Worm (Caenorhabditis elegans) whole organism, L1 larva: ENCODE data around the gene chil-26.

Experiments
- blmp-1 ChIP-seq: fragments of 150-350 bp; optimal IDR thresholded peaks from 2 replicates; lab custom pipeline; 2014; ENCODE audit warnings: missing biosample characterization, missing genetic modification characterization
- ceh-8 ChIP-seq: fragments of 200-800 bp; sonication (Bioruptor generic); optimal IDR thresholded peaks from 2 replicates; lab custom pipeline; 2018; ENCODE audit warnings: mild to moderate bottlenecking, missing genetic modification characterization, moderate library complexity, missing compliant biosample characterization
- fkh-10 ChIP-seq: sonication (generic microtip); optimal IDR thresholded peaks from 2 replicates; lab custom pipeline; 2017; ENCODE audit warnings: missing biosample characterization, missing genetic modification reagents, missing genetic modification characterization
- jun-1 ChIP-seq: fragments of 150-350 bp; optimal IDR thresholded peaks from 2 replicates; lab custom pipeline; 2014; ENCODE audit warnings: missing biosample characterization, missing genetic modification reagents, missing genetic modification characterization
- lir-3 ChIP-seq: sonication (generic microtip); optimal IDR thresholded peaks from 2 replicates; lab custom pipeline; 2016; ENCODE audit warnings: mild to moderate bottlenecking, missing genetic modification characterization, moderate library complexity, missing compliant biosample characterization; ENCODE audit not compliant: poor library complexity
- mep-1 ChIP-seq: fragments of 150-350 bp; optimal IDR thresholded peaks from 2 replicates; lab custom pipeline; 2014; ENCODE audit warnings: missing biosample characterization, missing genetic modification characterization
- nhr-12 ChIP-seq: sonication (generic microtip); optimal IDR thresholded peaks from 2 replicates; lab custom pipeline; 2017; ENCODE audit warnings: missing biosample characterization, missing genetic modification characterization
- nhr-237 ChIP-seq: fragments of 150-350 bp; optimal IDR thresholded peaks from 2 replicates; lab custom pipeline; 2014; ENCODE audit warnings: missing biosample characterization, missing genetic modification characterization
- nhr-47 ChIP-seq: sonication (generic microtip); optimal IDR thresholded peaks from 2 replicates; lab custom pipeline; 2016; ENCODE audit warnings: mild to moderate bottlenecking, missing genetic modification characterization, moderate library complexity, missing compliant biosample characterization
- nhr-77 ChIP-seq: fragments of 150-350 bp; optimal IDR thresholded peaks from 2 replicates; lab custom pipeline; 2014; ENCODE audit warnings: missing biosample characterization, missing genetic modification characterization
- snpc-4 ChIP-seq: fragments of 150-350 bp; optimal IDR thresholded peaks from 2 replicates; lab custom pipeline; 2014; ENCODE audit warnings: missing biosample characterization, missing genetic modification characterization
- sox-4 ChIP-seq: sonication (generic microtip); optimal IDR thresholded peaks from 2 replicates; lab custom pipeline; 2016; ENCODE audit warnings: missing genetic modification characterization, missing compliant biosample characterization
- unc-86 ChIP-seq: sonication (generic microtip); optimal IDR thresholded peaks from 2 replicates; lab custom pipeline; 2016; ENCODE audit warnings: missing genetic modification characterization, missing compliant biosample characterization

ce11 chrII:9522986-9523385, 48.1 kb downstream of the chil-26 start, which contains the start of gene AH6.17:
- TF ChIP-seq fkh-10 (GFP tag; lab: Kevin White, UChicago) (no peak), nhr-237 (no peak), lir-3 (tag; lab: Kevin White, UChicago) (no peak), blmp-1 (tag; lab: Kevin White, UChicago) (no peak), unc-86 (tag; lab: Kevin White, UChicago) (no peak), nhr-47 (tag; lab: Kevin White, UChicago) (no peak), jun-1 (tag; lab: Kevin White, UChicago) (no peak), mep-1 (tag; lab: Kevin White, UChicago) (no peak), ceh-8 (GFP tag; lab: Kevin White, UChicago) (no peak), nhr-12 (tag; lab: Kevin White, UChicago) (no peak), snpc-4 (tag; lab: Kevin White, UChicago) (no peak), sox-4 (no peak), nhr-77 (no peak)
